Fruit fly (Drosophila melanogaster) whole organism, embryonic: ENCODE results near the gene Charon.

Experiments
- Aef1 ChIP-seq: fragments of 200-800 bp; sonication (Bioruptor generic); IDR thresholded peaks from 3 replicates; pipeline ENCODE4 v1.3.6; 2022; ENCODE audit warnings: missing biosample characterization, missing genetic modification characterization
- Antp ChIP-seq: fragments of 200-800 bp; sonication (Bioruptor generic); optimal IDR thresholded peaks from 3 replicates; lab custom pipeline; 2016; ENCODE audit warnings: missing biosample characterization, missing genetic modification characterization
- Bdp1 ChIP-seq: fragments of 200-800 bp; sonication (Bioruptor generic); optimal IDR thresholded peaks from 3 replicates; lab custom pipeline; 2016; ENCODE audit warnings: missing biosample characterization, missing genetic modification characterization
- C15 ChIP-seq: fragments of 200-800 bp; sonication (Bioruptor generic); IDR thresholded peaks from 3 replicates; pipeline ENCODE4 v1.3.6; 2022; ENCODE audit warnings: missing biosample characterization, missing genetic modification characterization
- CG12659 ChIP-seq: fragments of 200-800 bp; sonication (Bioruptor generic); optimal IDR thresholded peaks from 3 replicates; lab custom pipeline; 2017; ENCODE audit warnings: mild to moderate bottlenecking, missing biosample characterization, missing genetic modification reagents, missing genetic modification characterization
- CG12942 ChIP-seq: fragments of 200-800 bp; sonication (Bioruptor generic); optimal IDR thresholded peaks from 3 replicates; lab custom pipeline; 2016; ENCODE audit warnings: missing biosample characterization, missing genetic modification characterization
- CG13296 ChIP-seq: fragments of 200-800 bp; sonication (Bioruptor generic); optimal IDR thresholded peaks from 3 replicates; lab custom pipeline; 2018; ENCODE audit warnings: missing biosample characterization, mild to moderate bottlenecking, missing genetic modification characterization
- CG14014 ChIP-seq: fragments of 200-800 bp; sonication (Bioruptor generic); IDR thresholded peaks from 2 replicates; pipeline ENCODE4 v1.3.6; 2022; ENCODE audit warnings: missing biosample characterization, missing genetic modification characterization
- CG14965 ChIP-seq: fragments of 200-800 bp; sonication (Bioruptor generic); optimal IDR thresholded peaks from 2 replicates; lab custom pipeline; 2016; ENCODE audit warnings: missing biosample characterization, missing genetic modification characterization, borderline replicate concordance
- CG15514 ChIP-seq: fragments of 200-800 bp; sonication (Bioruptor generic); optimal IDR thresholded peaks from 3 replicates; lab custom pipeline; 2017; ENCODE audit warnings: missing biosample characterization, missing genetic modification characterization, mild to moderate bottlenecking, moderate library complexity, missing genetic modification reagents
- CG16863 ChIP-seq: fragments of 200-800 bp; sonication (Bioruptor generic); optimal IDR thresholded peaks from 3 replicates; lab custom pipeline; 2016; ENCODE audit warnings: missing biosample characterization, missing genetic modification characterization
- CG1792 ChIP-seq: fragments of 200-800 bp; sonication (Bioruptor generic); optimal IDR thresholded peaks from 2 replicates; lab custom pipeline; 2016; ENCODE audit warnings: missing biosample characterization, missing genetic modification characterization
- CG2712 ChIP-seq: fragments of 200-800 bp; optimal IDR thresholded peaks from 3 replicates; lab custom pipeline; 2019; ENCODE audit warnings: missing biosample characterization, mild to moderate bottlenecking, missing genetic modification characterization, moderate library complexity
- CG3065 ChIP-seq: fragments of 200-800 bp; sonication (Bioruptor generic); optimal IDR thresholded peaks from 2 replicates; lab custom pipeline; 2016; ENCODE audit warnings: missing biosample characterization, missing genetic modification characterization
- CG31388 ChIP-seq: fragments of 200-800 bp; sonication (Bioruptor generic); optimal IDR thresholded peaks from 2 replicates; lab custom pipeline; 2016; ENCODE audit warnings: missing biosample characterization, missing genetic modification characterization
- CG32532 ChIP-seq: fragments of 200-800 bp; sonication (Bioruptor generic); IDR thresholded peaks from 2 replicates; pipeline ENCODE4 v1.3.6; 2022; ENCODE audit warnings: missing biosample characterization, missing genetic modification characterization
- CG32772 ChIP-seq: fragments of 200-800 bp; sonication (Bioruptor generic); IDR thresholded peaks from 2 replicates; pipeline ENCODE4 v1.3.6; 2022; ENCODE audit warnings: missing biosample characterization, missing genetic modification characterization
- CG4282 ChIP-seq: fragments of 200-800 bp; sonication (Bioruptor generic); optimal IDR thresholded peaks from 2 replicates; lab custom pipeline; 2016; ENCODE audit warnings: missing biosample characterization, missing genetic modification characterization
- CG6175 ChIP-seq: fragments of 200-800 bp; sonication (Bioruptor generic); IDR thresholded peaks from 3 replicates; pipeline ENCODE4 v1.3.6; 2022; ENCODE audit warnings: missing biosample characterization, missing genetic modification characterization
- CG9215 ChIP-seq: fragments of 200-800 bp; sonication (Bioruptor generic); IDR thresholded peaks from 2 replicates; pipeline ENCODE4 v1.3.6; 2022; ENCODE audit warnings: missing biosample characterization, missing genetic modification characterization
- CG9932 ChIP-seq: fragments of 200-800 bp; sonication (Bioruptor generic); IDR thresholded peaks from 2 replicates; pipeline ENCODE4 v1.3.6; 2022; ENCODE audit warnings: missing biosample characterization, missing genetic modification characterization
- Doc2 ChIP-seq: fragments of 200-800 bp; sonication (Bioruptor generic); IDR thresholded peaks from 2 replicates; pipeline ENCODE4 v1.3.6; 2022; ENCODE audit warnings: missing biosample characterization, missing genetic modification characterization
- Hr78 ChIP-seq, 2 experiments: fragments of 200-800 bp in 1 of 2; fragments of >200 bp in 1 of 2; sonication (Bioruptor generic) in 1 of 2; optimal IDR thresholded peaks; 2 replicates each; lab custom pipeline; 2017 to 2019; ENCODE audit warnings: missing biosample characterization in 2 of 2, missing genetic modification characterization in 2 of 2, mild to moderate bottlenecking in 1 of 2, moderate library complexity in 1 of 2
- NfI ChIP-seq: fragments of 200-800 bp; sonication (Bioruptor generic); optimal IDR thresholded peaks from 3 replicates; lab custom pipeline; 2018; ENCODE audit warnings: missing biosample characterization, mild to moderate bottlenecking, missing genetic modification characterization, moderate library complexity
- Pdp1 ChIP-seq, 2 experiments: fragments of 200-800 bp; sonication (Bioruptor generic); optimal IDR thresholded peaks; 3 replicates each; lab custom pipeline; 2016; ENCODE audit warnings: missing biosample characterization in 2 of 2, missing genetic modification characterization in 2 of 2, mild to moderate bottlenecking in 1 of 2, moderate library complexity in 1 of 2
- Rfx ChIP-seq: fragments of 200-800 bp; sonication (Bioruptor generic); IDR thresholded peaks from 2 replicates; pipeline ENCODE4 v1.3.6; 2022; ENCODE audit warnings: missing biosample characterization, missing genetic modification characterization
- amos ChIP-seq: fragments of 200-800 bp; sonication (Bioruptor generic); IDR thresholded peaks from 2 replicates; pipeline ENCODE4 v1.3.6; 2022; ENCODE audit warnings: missing biosample characterization, missing genetic modification characterization; ENCODE audit not compliant: partially characterized antibody
- bbx ChIP-seq: fragments of 200-800 bp; sonication (Bioruptor generic); IDR thresholded peaks from 2 replicates; pipeline ENCODE4 v1.3.6; 2022; ENCODE audit warnings: missing biosample characterization, missing genetic modification characterization; ENCODE audit not compliant: partially characterized antibody
- bowl ChIP-seq: fragments of 200-800 bp; sonication (Bioruptor generic); IDR thresholded peaks from 2 replicates; pipeline ENCODE4 v1.3.6; 2022; ENCODE audit warnings: missing biosample characterization, missing genetic modification characterization
- caup ChIP-seq: fragments of 200-800 bp; sonication (Bioruptor generic); optimal IDR thresholded peaks from 3 replicates; lab custom pipeline; 2017; ENCODE audit warnings: missing biosample characterization, mild to moderate bottlenecking, missing genetic modification characterization, moderate library complexity; ENCODE audit not compliant: severe bottlenecking
- chinmo ChIP-seq: fragments of 200-800 bp; sonication (Bioruptor generic); IDR thresholded peaks from 4 replicates; pipeline ENCODE4 v1.3.6; 2022; ENCODE audit warnings: missing biosample characterization, missing genetic modification characterization; ENCODE audit not compliant: partially characterized antibody
- fd96Cb ChIP-seq: fragments of 200-800 bp; sonication (Bioruptor generic); optimal IDR thresholded peaks from 2 replicates; lab custom pipeline; 2018; ENCODE audit warnings: missing biosample characterization, mild to moderate bottlenecking, missing genetic modification characterization, moderate library complexity
- gcm ChIP-seq: fragments of 200-800 bp; sonication (Bioruptor generic); optimal IDR thresholded peaks from 2 replicates; lab custom pipeline; 2019; ENCODE audit warnings: missing biosample characterization, mild to moderate bottlenecking, missing genetic modification characterization, moderate library complexity
- gem ChIP-seq: fragments of 200-800 bp; sonication (Bioruptor generic); optimal IDR thresholded peaks from 2 replicates; lab custom pipeline; 2019; ENCODE audit warnings: missing biosample characterization, mild to moderate bottlenecking, missing genetic modification characterization, moderate library complexity
- gro ChIP-seq: fragments of 200-800 bp; sonication (Bioruptor generic); optimal IDR thresholded peaks from 2 replicates; lab custom pipeline; 2016; ENCODE audit warnings: missing biosample characterization, missing genetic modification characterization
- ham ChIP-seq: fragments of 200-800 bp; sonication (Bioruptor generic); IDR thresholded peaks from 2 replicates; pipeline ENCODE4 v1.3.6; 2022; ENCODE audit warnings: missing biosample characterization, missing genetic modification characterization
- hb ChIP-seq: fragments of 200-800 bp; sonication (Bioruptor generic); IDR thresholded peaks from 3 replicates; pipeline ENCODE4 v1.3.6; 2022; ENCODE audit warnings: missing biosample characterization, missing genetic modification characterization; ENCODE audit not compliant: partially characterized antibody
- hbn ChIP-seq: fragments of 200-800 bp; sonication (Bioruptor generic); IDR thresholded peaks from 2 replicates; pipeline ENCODE4 v1.3.6; 2022; ENCODE audit warnings: missing biosample characterization, missing genetic modification characterization; ENCODE audit not compliant: partially characterized antibody
- her ChIP-seq: fragments of 200-800 bp; sonication (Bioruptor generic); optimal IDR thresholded peaks from 2 replicates; lab custom pipeline; 2016; ENCODE audit warnings: missing biosample characterization, missing genetic modification characterization
- ind ChIP-seq: fragments of 200-800 bp; sonication (Bioruptor generic); optimal IDR thresholded peaks from 3 replicates; lab custom pipeline; 2016; ENCODE audit warnings: missing biosample characterization, missing genetic modification characterization
- insv ChIP-seq, 2 experiments: fragments of 200-800 bp; sonication (Bioruptor generic); optimal IDR thresholded peaks; 3 replicates each; lab custom pipeline; 2016 to 2018; ENCODE audit warnings: missing biosample characterization in 2 of 2, missing genetic modification characterization in 2 of 2
- knrl ChIP-seq: fragments of 200-800 bp; sonication (Bioruptor generic); IDR thresholded peaks from 3 replicates; pipeline ENCODE4 v1.3.6; 2022; ENCODE audit warnings: missing biosample characterization, missing genetic modification characterization; ENCODE audit not compliant: partially characterized antibody
- maf-S ChIP-seq: fragments of 200-800 bp; sonication (Bioruptor generic); optimal IDR thresholded peaks from 2 replicates; lab custom pipeline; 2016; ENCODE audit warnings: missing biosample characterization, missing genetic modification characterization
- mld ChIP-seq: fragments of 200-800 bp; sonication (Bioruptor generic); IDR thresholded peaks from 3 replicates; pipeline ENCODE4 v1.3.6; 2022; ENCODE audit warnings: missing biosample characterization, missing genetic modification characterization; ENCODE audit not compliant: partially characterized antibody
- repo ChIP-seq: fragments of 200-800 bp; sonication (Bioruptor generic); optimal IDR thresholded peaks from 2 replicates; lab custom pipeline; 2016; ENCODE audit warnings: missing biosample characterization, missing genetic modification characterization
- sens ChIP-seq: fragments of 200-800 bp; sonication (Bioruptor generic); peaks from one replicate; lab custom pipeline; 2016; ENCODE audit warnings: missing biosample characterization, missing genetic modification characterization
- slbo ChIP-seq: fragments of 200-800 bp; sonication (Bioruptor generic); IDR thresholded peaks from 2 replicates; pipeline ENCODE4 v1.3.6; 2022; ENCODE audit warnings: missing biosample characterization, missing genetic modification characterization
- slp2 ChIP-seq: fragments of 200-800 bp; sonication (Bioruptor generic); optimal IDR thresholded peaks from 2 replicates; lab custom pipeline; 2016; ENCODE audit warnings: missing biosample characterization, missing genetic modification characterization
- sob ChIP-seq: fragments of 200-800 bp; sonication (Bioruptor generic); IDR thresholded peaks from 2 replicates; pipeline ENCODE4 v1.3.6; 2022; ENCODE audit warnings: missing biosample characterization, missing genetic modification characterization
- tna ChIP-seq: fragments of 200-800 bp; sonication (Bioruptor generic); IDR thresholded peaks from 2 replicates; pipeline ENCODE4 v1.3.6; 2022; ENCODE audit warnings: missing biosample characterization, missing genetic modification characterization; ENCODE audit not compliant: partially characterized antibody

Gene Charon

dm6 chr2L:1150554-1150953 lies 22.1 kb downstream of the Charon start, which contains the start of the genes Tfb4 and Vps29 (continued):
- TF ChIP-seq gcm (GFP tag; lab: Kevin White, UChicago): peak; percentile 21
- 0 out of 2 replicates have a peak, but pooled peaks have one; percentile 35 for TF ChIP-seq CG9215
- TF ChIP-seq CG3065 (GFP tag; lab: Kevin White, UChicago): peak; percentile 18
- no peak for TF ChIP-seq caup
- peak; percentile 53 to 58 for TF ChIP-seq Pdp1 (GFP tag; optimal IDR thresholded peaks at IDR 0.05; lab: Kevin White, UChicago)
- TF ChIP-seq gro: peak; percentile 18
- peak; percentile 35 for TF ChIP-seq sens (GFP tag; lab: Kevin White, UChicago)
- no peak for TF ChIP-seq ham (GFP tag; lab: Robert Waterston, UW)
- peak; percentile 24; the same call in 1 of the 3 replicates for TF ChIP-seq Aef1 (GFP tag; lab: Robert Waterston, UW)
- no peak for TF ChIP-seq CG13296 (GFP tag; lab: Kevin White, UChicago)
- peak; percentile 70 for TF ChIP-seq sob (GFP tag; lab: Robert Waterston, UW)
- TF ChIP-seq hb (GFP tag; lab: Robert Waterston, UW): peak; percentile 94
- TF ChIP-seq CG16863: peak; percentile 12
- TF ChIP-seq repo: peak; percentile 1
- TF ChIP-seq NfI (GFP tag; lab: Kevin White, UChicago): peak; percentile 51
- TF ChIP-seq CG15514 (GFP tag; lab: Kevin White, UChicago): peak; percentile 58
- TF ChIP-seq CG9932 (GFP tag; lab: Robert Waterston, UW): peak; percentile 87
- TF ChIP-seq CG14014 (GFP tag; lab: Robert Waterston, UW): peak; percentile 23; the same call in 1 of the 2 replicates
- TF ChIP-seq amos (GFP tag; lab: Robert Waterston, UW): peak; percentile 87
- TF ChIP-seq CG12942 (GFP tag; lab: Kevin White, UChicago): peak; percentile 12
- no peak for TF ChIP-seq C15 (GFP tag; lab: Robert Waterston, UW)
- no peak for TF ChIP-seq CG1792 (GFP tag; lab: Kevin White, UChicago)
- TF ChIP-seq tna (GFP tag; lab: Robert Waterston, UW): peak; percentile 96
- peak; percentile 89 for TF ChIP-seq hbn
- no peak for TF ChIP-seq slp2 (GFP tag; lab: Kevin White, UChicago)
- peak; percentile 63 for TF ChIP-seq Antp (GFP tag; lab: Kevin White, UChicago)
- no peak for TF ChIP-seq Hr78 (GFP tag; optimal IDR thresholded peaks at IDR 0.05; lab: Kevin White, UChicago)
- TF ChIP-seq CG32772: peak; percentile 12; the same call in 1 of the 2 replicates
- no peak for TF ChIP-seq CG31388 (GFP tag; lab: Kevin White, UChicago)
- TF ChIP-seq gem (tag; lab: Kevin White, UChicago): no peak
- peak; percentile 71; the same call in 2 of the 3 replicates for TF ChIP-seq knrl
- TF ChIP-seq fd96Cb (tag; lab: Kevin White, UChicago): no peak
- peak; percentile 97 for TF ChIP-seq bbx (GFP tag; lab: Robert Waterston, UW)
- TF ChIP-seq Doc2 (GFP tag; lab: Robert Waterston, UW): no peak
- TF ChIP-seq CG4282 (GFP tag; lab: Kevin White, UChicago): no peak
- peak; percentile 56 for TF ChIP-seq ind (GFP tag; lab: Kevin White, UChicago)
- TF ChIP-seq Rfx (GFP tag; lab: Robert Waterston, UW): peak; percentile 81
- TF ChIP-seq bowl (GFP tag; lab: Robert Waterston, UW): peak; percentile 16; the same call in 1 of the 2 replicates
- TF ChIP-seq chinmo: peak; percentile 96
- TF ChIP-seq CG2712 (tag; lab: Kevin White, UChicago): peak; percentile 49
- no peak for TF ChIP-seq CG6175
- no peak for TF ChIP-seq Bdp1 (GFP tag; lab: Kevin White, UChicago)
- peak; percentile 96 for TF ChIP-seq mld (GFP tag; lab: Robert Waterston, UW)
- peak; percentile 58 for TF ChIP-seq CG32532 (GFP tag; lab: Robert Waterston, UW)
- peak; percentile 75 for TF ChIP-seq her (GFP tag; lab: Kevin White, UChicago)
- peak; percentile 31 for TF ChIP-seq maf-S (GFP tag; lab: Kevin White, UChicago)
- TF ChIP-seq CG12659: peak; percentile 44
- no peak for TF ChIP-seq CG14965 (GFP tag; lab: Kevin White, UChicago)
- peak; percentile 69 for TF ChIP-seq slbo (GFP tag; lab: Robert Waterston, UW)
- TF ChIP-seq insv (GFP tag; optimal IDR thresholded peaks at IDR 0.05; lab: Kevin White, UChicago): no peak
